Worm (Caenorhabditis elegans) whole organism, L4 larva: ENCODE measurements around the gene tpst-1.

Experiments used
- D1046.2 ChIP-seq: fragments of 200-800 bp; sonication (Bioruptor generic); IDR thresholded peaks from 2 replicates; pipeline ENCODE4 v1.3.6; 2022; ENCODE audit warnings: missing genetic modification characterization, missing compliant biosample characterization
- F10B5.3 ChIP-seq: sonication (generic microtip); optimal IDR thresholded peaks from 2 replicates; lab custom pipeline; 2016; ENCODE audit warnings: mild to moderate bottlenecking, missing genetic modification characterization, missing compliant biosample characterization
- F44E2.7 ChIP-seq: fragments of 200-800 bp; sonication (Bioruptor generic); IDR thresholded peaks from 2 replicates; pipeline ENCODE4 v2.1.2; 2022; ENCODE audit warnings: missing genetic modification characterization, missing compliant biosample characterization
- T26A8.4 ChIP-seq: fragments of 200-800 bp; sonication (Bioruptor generic); IDR thresholded peaks from 2 replicates; pipeline ENCODE4 v1.3.6; 2022; ENCODE audit warnings: missing genetic modification characterization, missing compliant biosample characterization
- Y105C5A.15 ChIP-seq: fragments of 200-800 bp; sonication (Bioruptor generic); IDR thresholded peaks from 2 replicates; pipeline ENCODE4 v1.3.6; 2022; ENCODE audit warnings: missing genetic modification characterization, missing compliant biosample characterization
- Y5F2A.4 ChIP-seq: fragments of 200-800 bp; sonication (Bioruptor generic); optimal IDR thresholded peaks from 2 replicates; lab custom pipeline; 2018; ENCODE audit warnings: mild to moderate bottlenecking, missing genetic modification characterization, missing compliant biosample characterization
- ZK337.2 ChIP-seq: fragments of 200-800 bp; sonication (Bioruptor generic); IDR thresholded peaks from 2 replicates; pipeline ENCODE4 v1.3.6; 2022; ENCODE audit warnings: missing genetic modification reagents, missing genetic modification characterization, missing compliant biosample characterization
- aha-1 ChIP-seq: fragments of 150-350 bp; peaks from one replicate; lab custom pipeline; 2014; ENCODE audit warnings: missing biosample characterization, missing genetic modification characterization
- attf-4 ChIP-seq: sonication (generic microtip); optimal IDR thresholded peaks from 3 replicates; lab custom pipeline; 2017; ENCODE audit warnings: missing biosample characterization, missing genetic modification characterization
- ceh-44 ChIP-seq: fragments of 200-800 bp; sonication (Bioruptor generic); IDR thresholded peaks from 2 replicates; pipeline ENCODE4 v1.3.6; 2022; ENCODE audit warnings: missing genetic modification reagents, missing genetic modification characterization, missing compliant biosample characterization
- ces-1 ChIP-seq: fragments of 150-350 bp; sonication (generic microtip); optimal IDR thresholded peaks from 4 replicates; lab custom pipeline; 2014; ENCODE audit warnings: missing biosample characterization, missing genetic modification reagents, missing genetic modification characterization
- daf-19 ChIP-seq: fragments of 200-800 bp; sonication (Bioruptor generic); conservative IDR thresholded peaks from 2 replicates; pipeline ENCODE4 v1.3.6; 2022; ENCODE audit warnings: missing genetic modification characterization, missing compliant biosample characterization
- dmd-6 ChIP-seq: fragments of 200-800 bp; sonication (Bioruptor generic); IDR thresholded peaks from 2 replicates; pipeline ENCODE4 v1.3.6; 2022; ENCODE audit warnings: missing genetic modification reagents, missing genetic modification characterization, missing compliant biosample characterization
- dve-1 ChIP-seq: sonication (generic microtip); optimal IDR thresholded peaks from 2 replicates; lab custom pipeline; 2017; ENCODE audit warnings: antibody characterized with exemption, mild to moderate bottlenecking, missing genetic modification characterization, missing compliant biosample characterization; ENCODE audit not compliant: insufficient read depth
- egl-27 ChIP-seq: sonication (generic microtip); optimal IDR thresholded peaks from 3 replicates; lab custom pipeline; 2017; ENCODE audit warnings: missing biosample characterization, missing genetic modification reagents, missing genetic modification characterization
- fkh-10 ChIP-seq: fragments of 150-350 bp; optimal IDR thresholded peaks from 2 replicates; lab custom pipeline; 2014; ENCODE audit warnings: missing biosample characterization, missing genetic modification reagents, missing genetic modification characterization
- hlh-11 ChIP-seq: fragments of 200-800 bp; sonication (Bioruptor generic); optimal IDR thresholded peaks from 2 replicates; lab custom pipeline; 2018; ENCODE audit warnings: mild to moderate bottlenecking, missing genetic modification characterization, missing compliant biosample characterization
- lim-7 ChIP-seq: fragments of 200-800 bp; sonication (Bioruptor generic); IDR thresholded peaks from 2 replicates; pipeline ENCODE4 v1.3.6; 2022; ENCODE audit warnings: missing genetic modification characterization, missing compliant biosample characterization
- lin-29 ChIP-seq: fragments of 200-800 bp; sonication (Bioruptor generic); IDR thresholded peaks from 2 replicates; pipeline ENCODE4 v1.3.6; 2022; ENCODE audit warnings: missing genetic modification reagents, missing genetic modification characterization, missing compliant biosample characterization
- lir-3 ChIP-seq: sonication (generic microtip); optimal IDR thresholded peaks from 2 replicates; lab custom pipeline; 2016; ENCODE audit warnings: mild to moderate bottlenecking, missing genetic modification characterization, missing compliant biosample characterization
- madf-9 ChIP-seq: fragments of 200-800 bp; sonication (Bioruptor generic); conservative IDR thresholded peaks from 2 replicates; pipeline ENCODE4 v1.3.6; 2022; ENCODE audit warnings: missing genetic modification reagents, missing genetic modification characterization, missing compliant biosample characterization
- mdl-1 ChIP-seq, 2 experiments: fragments of 150-350 bp in 1 of 2; sonication (generic microtip) in 1 of 2; optimal IDR thresholded peaks; 2 replicates each; lab custom pipeline; 2014 to 2017; ENCODE audit warnings: missing biosample characterization in 2 of 2, missing genetic modification characterization in 2 of 2
- mes-2 ChIP-seq: sonication (generic microtip); optimal IDR thresholded peaks from 2 replicates; lab custom pipeline; 2016; ENCODE audit warnings: missing genotype, mild to moderate bottlenecking, missing genetic modification characterization, missing compliant biosample characterization; ENCODE audit not compliant: poor library complexity, severe bottlenecking
- nhr-102 ChIP-seq: sonication (generic microtip); optimal IDR thresholded peaks from 2 replicates; lab custom pipeline; 2016; ENCODE audit warnings: mild to moderate bottlenecking, missing genetic modification characterization, moderate library complexity, missing compliant biosample characterization
- nhr-11 ChIP-seq: fragments of 150-350 bp; optimal IDR thresholded peaks from 2 replicates; lab custom pipeline; 2014; ENCODE audit warnings: missing biosample characterization, missing genetic modification characterization
- nhr-111 ChIP-seq: fragments of 200-800 bp; sonication (Bioruptor generic); optimal IDR thresholded peaks from 2 replicates; lab custom pipeline; 2018; ENCODE audit warnings: mild to moderate bottlenecking, missing genetic modification characterization, missing compliant biosample characterization
- nhr-25 ChIP-seq: sonication (generic microtip); optimal IDR thresholded peaks from 2 replicates; lab custom pipeline; 2017; ENCODE audit warnings: missing genetic modification characterization, mild to moderate bottlenecking, missing compliant biosample characterization, antibody characterized with exemption, moderate library complexity, borderline replicate concordance; ENCODE audit not compliant: insufficient read depth
- pha-4 ChIP-seq, 2 experiments: fragments of 150-350 bp in 1 of 2; fragments of 200-800 bp in 1 of 2; sonication (Bioruptor generic) in 1 of 2; IDR thresholded peaks in 1 of 2; optimal IDR thresholded peaks in 1 of 2; 2 replicates each; pipeline versions ENCODE4 v1.3.6 to Lab custom; 2014 to 2022; ENCODE audit warnings: missing genetic modification characterization in 2 of 2, missing genetic modification reagents in 2 of 2, missing biosample characterization in 1 of 2, missing compliant biosample characterization in 1 of 2
- php-3 ChIP-seq: fragments of 200-800 bp; sonication (Bioruptor generic); IDR thresholded peaks from 2 replicates; pipeline ENCODE4 v1.3.6; 2022; ENCODE audit warnings: missing genetic modification reagents, missing genetic modification characterization, missing compliant biosample characterization
- saeg-2 ChIP-seq: fragments of 200-800 bp; sonication (Bioruptor generic); IDR thresholded peaks from 2 replicates; pipeline ENCODE4 v1.3.6; 2022; ENCODE audit warnings: missing genetic modification reagents, missing genetic modification characterization, missing compliant biosample characterization
- sdz-12 ChIP-seq: fragments of 200-800 bp; sonication (Bioruptor generic); optimal IDR thresholded peaks from 2 replicates; lab custom pipeline; 2018; ENCODE audit warnings: mild to moderate bottlenecking, missing genetic modification characterization, missing compliant biosample characterization
- set-16 ChIP-seq: fragments of 200-800 bp; sonication (Bioruptor generic); IDR thresholded peaks from 2 replicates; pipeline ENCODE4 v1.3.6; 2022; ENCODE audit warnings: missing genetic modification reagents, missing genetic modification characterization, missing compliant biosample characterization
- skn-1 ChIP-seq: fragments of 150-350 bp; optimal IDR thresholded peaks from 2 replicates; lab custom pipeline; 2014; ENCODE audit warnings: missing biosample characterization, missing genetic modification characterization
- snpc-1.2 ChIP-seq: fragments of 200-800 bp; sonication (Bioruptor generic); IDR thresholded peaks from 2 replicates; pipeline ENCODE4 v1.3.6; 2022; ENCODE audit warnings: missing genetic modification reagents, missing genetic modification characterization, missing compliant biosample characterization
- spr-1 ChIP-seq: sonication (generic microtip); optimal IDR thresholded peaks from 2 replicates; lab custom pipeline; 2016; ENCODE audit warnings: mild to moderate bottlenecking, missing genetic modification characterization, missing compliant biosample characterization
- spr-3 ChIP-seq: fragments of 200-800 bp; sonication (Bioruptor generic); optimal IDR thresholded peaks from 2 replicates; lab custom pipeline; 2018; ENCODE audit warnings: mild to moderate bottlenecking, missing genetic modification characterization, missing compliant biosample characterization
- tra-1 ChIP-seq: fragments of 200-800 bp; sonication (Bioruptor generic); IDR thresholded peaks from 2 replicates; pipeline ENCODE4 v1.3.6; 2022; ENCODE audit warnings: missing genetic modification reagents, missing genetic modification characterization, missing compliant biosample characterization
- unc-39 ChIP-seq: sonication (generic microtip); optimal IDR thresholded peaks from 2 replicates; lab custom pipeline; 2017; ENCODE audit warnings: missing biosample characterization, missing genetic modification characterization
- unc-62 ChIP-seq, 3 experiments: fragments of 150-350 bp in 1 of 3; sonication (generic microtip); optimal IDR thresholded peaks in 2 of 3; peaks in 1 of 3; 1 replicate in 1 of 3; 2 replicates in 2 of 3; lab custom pipeline; 2014 to 2017; ENCODE audit warnings: missing biosample characterization in 3 of 3, missing genetic modification characterization in 3 of 3, missing genetic modification reagents in 3 of 3, missing genotype in 1 of 3
- zag-1 ChIP-seq: fragments of 150-350 bp; optimal IDR thresholded peaks from 2 replicates; lab custom pipeline; 2014; ENCODE audit warnings: missing biosample characterization, missing genetic modification characterization
- zfp-2 ChIP-seq: sonication (generic microtip); optimal IDR thresholded peaks from 2 replicates; lab custom pipeline; 2016; ENCODE audit warnings: mild to moderate bottlenecking, missing genetic modification characterization, missing compliant biosample characterization
- zfp-3 ChIP-seq: fragments of 200-800 bp; sonication (Bioruptor generic); conservative IDR thresholded peaks from 2 replicates; pipeline ENCODE4 v1.3.6; 2022; ENCODE audit warnings: missing genetic modification reagents, missing genetic modification characterization, missing compliant biosample characterization
- zip-2 ChIP-seq: fragments of 150-350 bp; optimal IDR thresholded peaks from 2 replicates; lab custom pipeline; 2014; ENCODE audit warnings: missing biosample characterization, missing genetic modification characterization

tpst-1 gene

DNA sequence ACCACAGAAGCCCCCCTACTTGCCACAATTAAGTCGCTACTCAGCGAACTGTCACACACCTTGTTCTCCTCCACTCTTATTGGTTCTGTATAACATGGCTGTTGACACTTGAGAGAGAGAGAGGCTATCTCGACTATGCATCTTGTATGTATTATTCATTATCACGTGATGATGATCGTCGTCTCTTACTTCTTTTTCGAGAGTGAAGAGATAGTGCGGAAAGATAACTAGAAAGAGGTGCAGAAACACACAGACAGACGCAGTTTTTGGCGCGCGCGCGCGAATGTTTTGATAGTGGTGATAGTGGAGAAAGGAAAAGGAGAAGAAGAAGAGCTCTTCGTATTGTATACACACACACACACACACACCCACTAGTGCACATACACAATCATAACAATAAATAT, 45.1 kb downstream of the tpst-1 start (continued):
- TF ChIP-seq hlh-11 (peak; percentile 91), php-3 (GFP tag; lab: Robert Waterston, UW) (no peak), attf-4 (tag; lab: Kevin White, UChicago) (no peak), lim-7 (GFP tag; lab: Robert Waterston, UW) (no peak), dmd-6 (GFP tag; lab: Robert Waterston, UW) (peak; percentile 76), pha-4 (GFP tag; IDR thresholded peaks at IDR 0.05; lab: Robert Waterston, UW) (0 out of 2 replicates have a peak, but pooled peaks have one; percentile 26), pha-4 (tag; optimal IDR thresholded peaks at IDR 0.05; lab: Kevin White, UChicago) (no peak), zag-1 (no peak), zfp-3 (GFP tag; lab: Robert Waterston, UW) (0 out of 2 replicates have a peak, but pooled peaks have one; percentile 27), mdl-1 (tag; optimal IDR thresholded peaks at IDR 0.05; lab: Kevin White, UChicago) (peak in 1 of 2 experiments; percentile 86), nhr-102 (peak; percentile 28), spr-3 (GFP tag; lab: Kevin White, UChicago) (peak; percentile 3), ZK337.2 (GFP tag; lab: Robert Waterston, UW) (no peak), Y5F2A.4 (GFP tag; lab: Kevin White, UChicago) (no peak), mes-2 (tag; lab: Kevin White, UChicago) (peak; percentile 57), snpc-1.2 (GFP tag; lab: Robert Waterston, UW) (no peak), Y105C5A.15 (GFP tag; lab: Robert Waterston, UW) (no peak), dve-1 (tag; lab: Kevin White, UChicago) (peak; percentile 97), zip-2 (tag; lab: Kevin White, UChicago) (no peak), T26A8.4 (GFP tag; lab: Robert Waterston, UW) (0 out of 2 replicates have a peak, but pooled peaks have one; percentile 14), ceh-44 (GFP tag; lab: Robert Waterston, UW) (no peak), spr-1 (peak; percentile 20)

DNA sequence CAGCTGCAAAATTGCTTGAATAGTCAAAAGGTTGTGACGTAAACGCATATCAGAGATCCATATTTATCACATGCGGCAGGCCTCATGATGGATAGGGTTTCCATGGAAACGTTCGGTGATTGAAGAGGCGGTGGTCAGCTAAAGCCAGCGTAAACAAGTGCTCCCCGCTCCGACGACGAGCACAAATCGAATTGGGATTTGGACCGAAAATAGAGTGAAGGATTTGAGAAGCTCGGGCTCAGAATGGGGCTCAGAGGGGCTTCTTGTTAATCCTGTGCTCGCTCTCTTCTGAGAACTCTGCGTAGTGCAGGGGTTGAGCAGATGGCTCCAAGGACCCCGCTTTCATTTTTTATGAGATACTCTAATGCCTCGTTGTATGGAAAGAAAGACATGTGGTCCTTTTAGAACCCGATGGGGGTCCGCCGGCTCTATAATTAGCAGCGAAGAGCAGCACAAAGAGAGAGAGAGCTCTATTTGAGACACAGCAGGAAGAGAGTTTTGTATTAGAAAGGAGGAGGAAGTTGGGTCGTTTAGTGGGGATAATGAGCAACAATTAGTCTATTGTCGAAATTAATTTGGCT, 46.1 kb downstream of the tpst-1 start:
- TF ChIP-seq F44E2.7 (GFP tag; lab: Robert Waterston, UW) = no peak
- TF ChIP-seq unc-62 (GFP tag; optimal IDR thresholded peaks at IDR 0.05 in 1 of 2; lab: Kevin White, UChicago) = peak in 1 of 2 experiments; percentile 93
- TF ChIP-seq unc-62 (tag; optimal IDR thresholded peaks at IDR 0.05; lab: Kevin White, UChicago) = no peak
- no peak for TF ChIP-seq php-3 (GFP tag; lab: Robert Waterston, UW)
- no peak for TF ChIP-seq nhr-111
- peak; percentile 96 for TF ChIP-seq aha-1 (tag; lab: Kevin White, UChicago)
- peak; percentile 58; the same call in 1 of the 2 replicates for TF ChIP-seq set-16 (GFP tag; lab: Robert Waterston, UW)
- 0 out of 2 replicates have a peak, but pooled peaks have one; percentile 18 for TF ChIP-seq pha-4 (GFP tag; IDR thresholded peaks at IDR 0.05; lab: Robert Waterston, UW)
- no peak for TF ChIP-seq pha-4 (tag; optimal IDR thresholded peaks at IDR 0.05; lab: Kevin White, UChicago)
- peak; percentile 1 for TF ChIP-seq fkh-10 (GFP tag; lab: Kevin White, UChicago)
- peak; percentile 36 for TF ChIP-seq nhr-11 (tag; lab: Kevin White, UChicago)
- TF ChIP-seq, all 104 proteins: peak for 6

DNA sequence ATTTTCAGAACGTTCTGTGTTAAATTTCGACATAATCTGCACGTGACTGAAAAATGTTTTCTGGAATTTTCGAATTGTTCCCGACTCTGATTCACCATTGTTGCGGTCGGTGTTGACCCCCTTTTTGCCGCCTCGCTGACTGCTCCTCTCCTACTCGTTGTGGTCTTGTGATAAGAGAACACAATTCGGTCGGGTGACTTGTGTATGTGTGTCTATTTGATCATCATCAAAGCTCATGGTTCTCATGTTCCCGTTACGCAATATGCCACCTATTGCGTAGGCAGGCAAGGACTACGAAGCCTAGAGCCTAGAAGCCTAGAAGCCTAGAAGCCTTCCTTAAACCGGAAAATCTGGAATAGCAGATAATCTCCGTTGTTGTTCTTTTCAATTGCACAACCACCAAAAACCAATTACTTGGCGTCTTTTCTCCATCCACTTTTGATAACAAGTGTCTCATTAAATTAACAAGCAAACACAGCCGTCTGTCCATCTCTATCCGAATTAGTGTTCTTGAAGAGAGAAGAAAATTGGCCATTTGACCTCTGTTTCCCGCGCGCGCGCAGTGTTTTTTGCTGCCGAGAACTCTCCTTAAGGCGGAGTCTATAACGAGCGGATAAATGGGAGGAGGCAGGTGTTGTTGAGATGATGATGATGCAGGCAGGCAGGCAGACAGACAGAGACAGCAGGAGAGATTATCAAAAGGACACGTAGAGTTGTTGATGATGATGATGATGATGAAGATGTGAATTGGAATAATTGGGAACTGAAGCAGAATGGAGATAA, 47.2 kb downstream of the tpst-1 start:
- TF ChIP-seq lir-3 (tag; lab: Kevin White, UChicago) (no peak), F10B5.3 (tag; lab: Kevin White, UChicago) (no peak), lin-29 (GFP tag; lab: Robert Waterston, UW) (no peak), dmd-6 (GFP tag; lab: Robert Waterston, UW) (peak; percentile 86), unc-39 (tag; lab: Kevin White, UChicago) (no peak), ceh-44 (GFP tag; lab: Robert Waterston, UW) (no peak), zfp-2 (tag; lab: Kevin White, UChicago) (peak; percentile 3), nhr-25 (tag; lab: Kevin White, UChicago) (no peak), egl-27 (tag; lab: Kevin White, UChicago) (no peak), sdz-12 (GFP tag; lab: Kevin White, UChicago) (no peak), skn-1 (tag; lab: Kevin White, UChicago) (no peak), hlh-11 (peak; percentile 93), zip-2 (tag; lab: Kevin White, UChicago) (no peak), madf-9 (GFP tag; lab: Robert Waterston, UW) (no peak; the same call in 1 of the 2 replicates), saeg-2 (GFP tag; lab: Robert Waterston, UW) (0 out of 2 replicates have a peak, but pooled peaks have one; percentile 13), Y105C5A.15 (GFP tag; lab: Robert Waterston, UW) (no peak), D1046.2 (GFP tag; lab: Robert Waterston, UW) (no peak), ces-1 (GFP tag; lab: Kevin White, UChicago) (no peak), daf-19 (GFP tag; lab: Robert Waterston, UW) (no peak), tra-1 (GFP tag; lab: Robert Waterston, UW) (no peak; the same call in 1 of the 2 replicates)
